Comparison of ENCODE assay signal across 3 fruit fly cellular contexts in the genomic region with DNA sequence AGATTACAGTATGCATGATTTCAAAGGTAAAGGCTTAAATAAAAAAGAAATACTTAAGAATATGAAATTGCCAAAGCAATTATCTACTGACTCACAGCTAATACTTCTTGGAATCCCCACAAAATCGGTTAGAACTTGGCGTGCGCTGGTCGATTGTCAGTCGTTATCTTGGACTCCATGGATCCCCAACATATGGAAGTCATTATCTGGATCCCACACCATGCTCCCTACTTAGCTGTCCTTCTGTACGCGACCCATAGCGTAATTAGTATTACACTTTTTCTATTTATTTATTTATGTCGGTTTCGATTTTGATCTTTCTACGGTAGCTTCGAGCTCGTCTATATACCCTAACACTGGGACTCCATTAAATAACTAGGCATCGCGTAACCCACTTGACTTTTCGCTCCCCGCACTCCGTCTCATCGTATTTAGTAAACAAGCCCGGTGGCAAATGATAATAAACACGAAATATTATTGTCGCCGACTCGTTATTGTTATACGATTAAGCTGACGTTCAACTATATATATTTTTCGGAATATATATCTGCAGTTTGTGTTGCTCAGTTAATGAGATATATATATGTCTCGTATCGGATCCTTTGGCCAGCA.
TF ChIP-seq lines count a peak whose summit lies in the region.

No protein-coding gene starts in this region.

- TF ChIP-seq CTCF in whole organism, embryonic (GFP tag; optimal IDR thresholded peaks at IDR 0.05; lab: Kevin White, UChicago) = no peak

TF ChIP-seq in whole organism, adult, 20 proteins besides CTCF, POLR2A, EP300 and RAD21:
- no peak for TF ChIP-seq CG14711 (tag; optimal IDR thresholded peaks at IDR 0.05; lab: Kevin White, UChicago)
- no peak for TF ChIP-seq CG5204 (GFP tag; optimal IDR thresholded peaks at IDR 0.05; lab: Kevin White, UChicago)
- TF ChIP-seq CG1620 (GFP tag; optimal IDR thresholded peaks at IDR 0.05; lab: Kevin White, UChicago) = no peak
- TF ChIP-seq CG12768 (GFP tag; optimal IDR thresholded peaks at IDR 0.05; lab: Kevin White, UChicago) = peak; percentile 23
- TF ChIP-seq CG11617 (GFP tag; optimal IDR thresholded peaks at IDR 0.05; lab: Kevin White, UChicago) = no peak

TF ChIP-seq in whole organism, embryonic, 481 proteins besides CTCF, POLR2A, EP300 and RAD21:
- TF ChIP-seq gem (tag; optimal IDR thresholded peaks at IDR 0.05; lab: Kevin White, UChicago) = peak; percentile 7
- TF ChIP-seq otp (GFP tag; IDR thresholded peaks at IDR 0.05; lab: Robert Waterston, UW) = 0 out of 3 replicates have a peak, but pooled peaks have one; percentile 14
- TF ChIP-seq Pdp1 (GFP tag; optimal IDR thresholded peaks at IDR 0.05; lab: Kevin White, UChicago) = peak in 1 of 2 experiments; percentile 93
- TF ChIP-seq CkIIα-i1 (GFP tag; IDR thresholded peaks at IDR 0.05; lab: Robert Waterston, UW) = no peak
- TF ChIP-seq Vsx1 (GFP tag; optimal IDR thresholded peaks at IDR 0.05; lab: Kevin White, UChicago) = peak; percentile 13
- TF ChIP-seq Med (GFP tag; lab: Kevin White, UChicago) = peak; percentile 71
- peak; percentile 4 for TF ChIP-seq Dek (tag; optimal IDR thresholded peaks at IDR 0.05; lab: Kevin White, UChicago)
- TF ChIP-seq CG17385 (GFP tag; optimal IDR thresholded peaks at IDR 0.05; lab: Kevin White, UChicago) = peak; percentile 19
- peak; percentile 70 for TF ChIP-seq crol (GFP tag; IDR thresholded peaks at IDR 0.05; lab: Robert Waterston, UW)
- TF ChIP-seq Xrp1 (GFP tag; IDR thresholded peaks at IDR 0.05; lab: Robert Waterston, UW) = 0 out of 2 replicates have a peak, but pooled peaks have one; percentile 15
- peak; percentile 39; the same call in 2 of the 3 replicates for TF ChIP-seq vnd (GFP tag; IDR thresholded peaks at IDR 0.05; lab: Robert Waterston, UW; ENCODE audit: partially characterized antibody)
- TF ChIP-seq CG10543 (GFP tag; optimal IDR thresholded peaks at IDR 0.05; lab: Kevin White, UChicago) = peak; percentile 18
- TF ChIP-seq schlank (tag; optimal IDR thresholded peaks at IDR 0.05; lab: Kevin White, UChicago) = no peak
- TF ChIP-seq exex (tag; optimal IDR thresholded peaks at IDR 0.05; lab: Kevin White, UChicago) = peak; percentile 76
- TF ChIP-seq GATAe (GFP tag; conservative IDR thresholded peaks at IDR 0.05; lab: Robert Waterston, UW) = 0 out of 2 replicates have a peak, but pooled peaks have one; percentile 36
- TF ChIP-seq sob (GFP tag; IDR thresholded peaks at IDR 0.05; lab: Robert Waterston, UW) = peak; percentile 40; the same call in 1 of the 2 replicates
- peak; percentile 62 for TF ChIP-seq mirr (GFP tag; optimal IDR thresholded peaks at IDR 0.05; lab: Kevin White, UChicago)
- peak; percentile 11 for TF ChIP-seq Hmr (GFP tag; optimal IDR thresholded peaks at IDR 0.05; lab: Kevin White, UChicago)
- peak; percentile 71 for TF ChIP-seq D19A (tag; optimal IDR thresholded peaks at IDR 0.05; lab: Kevin White, UChicago)
- TF ChIP-seq B-H1 (GFP tag; IDR thresholded peaks at IDR 0.05; lab: Robert Waterston, UW) = no peak
- TF ChIP-seq CG6813 (GFP tag; optimal IDR thresholded peaks at IDR 0.05; lab: Kevin White, UChicago) = peak; percentile 32
- no peak for TF ChIP-seq CG16863 (GFP tag; optimal IDR thresholded peaks at IDR 0.05; lab: Kevin White, UChicago)
- TF ChIP-seq gsb (GFP tag; IDR thresholded peaks at IDR 0.05; lab: Robert Waterston, UW) = no peak
- TF ChIP-seq sens (GFP tag; lab: Kevin White, UChicago) = peak; percentile 83
- TF ChIP-seq ems (GFP tag; optimal IDR thresholded peaks at IDR 0.05; lab: Kevin White, UChicago) = no peak
- peak; percentile 22 for TF ChIP-seq sug (tag; optimal IDR thresholded peaks at IDR 0.05; lab: Kevin White, UChicago)
- peak; percentile 59 for TF ChIP-seq twi (tag; optimal IDR thresholded peaks at IDR 0.05; lab: Kevin White, UChicago)
- TF ChIP-seq CG3838 (GFP tag; optimal IDR thresholded peaks at IDR 0.05; lab: Kevin White, UChicago) = peak; percentile 6
- no peak for TF ChIP-seq CG12219 (GFP tag; optimal IDR thresholded peaks at IDR 0.05; lab: Kevin White, UChicago)
- peak; percentile 72 for TF ChIP-seq grn (GFP tag; optimal IDR thresholded peaks at IDR 0.05; lab: Kevin White, UChicago)
- TF ChIP-seq vvl (GFP tag; IDR thresholded peaks at IDR 0.05; lab: Robert Waterston, UW) = no peak; the same call in 1 of the 2 replicates

TF ChIP-seq in whole organism, prepupa, 60 proteins besides CTCF, POLR2A, EP300 and RAD21:
- TF ChIP-seq vri (GFP tag; optimal IDR thresholded peaks at IDR 0.05; lab: Kevin White, UChicago) (peak; percentile 68), svp (GFP tag; lab: Kevin White, UChicago) (peak; percentile 90), Eip78C (GFP tag; lab: Kevin White, UChicago) (no peak), lz (GFP tag; optimal IDR thresholded peaks at IDR 0.05; lab: Kevin White, UChicago) (no peak), fkh (GFP tag; optimal IDR thresholded peaks at IDR 0.05; lab: Kevin White, UChicago) (peak; percentile 82)
